Fruit fly (Drosophila melanogaster) whole organism, adult: Measurements from ENCODE around the gene CG12983.

ENCODE experiments used
- CG7045 ChIP-seq: fragments of 200-800 bp; sonication (Bioruptor generic); optimal IDR thresholded peaks from 2 replicates; lab custom pipeline; 2017; ENCODE audit warnings: missing biosample characterization, mild to moderate bottlenecking, missing genetic modification characterization
- CG7101 ChIP-seq: fragments of 200-800 bp; sonication (Bioruptor generic); optimal IDR thresholded peaks from 2 replicates; lab custom pipeline; 2018; ENCODE audit warnings: missing biosample characterization, mild to moderate bottlenecking, missing genetic modification characterization, moderate library complexity
- Mnt ChIP-seq: fragments of 200-800 bp; sonication (Bioruptor generic); optimal IDR thresholded peaks from 2 replicates; lab custom pipeline; 2016; ENCODE audit warnings: missing biosample characterization, mild to moderate bottlenecking, missing genetic modification characterization
- bab1 ChIP-seq: fragments of 200-800 bp; sonication (Bioruptor generic); optimal IDR thresholded peaks from 3 replicates; lab custom pipeline; 2019; ENCODE audit warnings: missing biosample characterization, mild to moderate bottlenecking, missing genetic modification characterization, moderate library complexity
- cic ChIP-seq: fragments of 200-800 bp; sonication (Bioruptor generic); optimal IDR thresholded peaks from 2 replicates; lab custom pipeline; 2017; ENCODE audit warnings: missing biosample characterization, mild to moderate bottlenecking, missing genetic modification characterization, moderate library complexity
- pad ChIP-seq: fragments of 200-800 bp; sonication (Bioruptor generic); optimal IDR thresholded peaks from 3 replicates; lab custom pipeline; 2017; ENCODE audit warnings: missing biosample characterization, missing genetic modification characterization, mild to moderate bottlenecking, moderate library complexity, missing genetic modification reagents
- tj ChIP-seq: fragments of 200-800 bp; sonication (Bioruptor generic); optimal IDR thresholded peaks from 3 replicates; lab custom pipeline; 2017; ENCODE audit warnings: missing biosample characterization, mild to moderate bottlenecking, missing genetic modification characterization, moderate library complexity
- toe ChIP-seq: fragments of 200-800 bp; sonication (Bioruptor generic); optimal IDR thresholded peaks from 2 replicates; lab custom pipeline; 2016; ENCODE audit warnings: missing biosample characterization, missing genetic modification characterization

DNA sequence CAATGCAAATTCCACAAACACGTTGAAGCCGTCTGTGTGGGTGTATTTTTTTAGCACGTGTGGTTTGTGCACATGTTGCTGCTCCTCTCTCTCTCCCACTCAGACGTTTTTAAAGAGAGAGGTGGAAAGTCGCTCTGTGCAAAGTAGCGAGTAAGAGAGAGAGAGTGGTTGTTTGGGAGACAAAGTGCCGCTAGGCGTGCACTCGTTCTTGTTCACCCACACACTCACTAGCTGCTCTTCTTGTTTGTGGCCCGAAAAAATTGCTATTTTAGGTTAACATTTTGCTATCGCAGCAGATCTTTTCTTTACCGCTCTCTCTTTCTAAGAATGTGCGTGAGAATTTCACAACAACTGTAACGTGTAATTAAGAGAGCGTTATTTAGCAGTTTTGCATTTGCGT lies 42.3 kb upstream of the CG12983 start:
- TF ChIP-seq bab1 (GFP tag; lab: Kevin White, UChicago) (no peak), tj (GFP tag; lab: Kevin White, UChicago) (peak; percentile 85), toe (GFP tag; lab: Kevin White, UChicago) (no peak), CG7045 (GFP tag; lab: Kevin White, UChicago) (no peak), CG7101 (no peak), Mnt (GFP tag; lab: Kevin White, UChicago) (peak; percentile 95), cic (peak; percentile 50), pad (no peak)
